Fruit fly (Drosophila melanogaster): Measurements from ENCODE around the gene Cyp303a1.

dm6 chr2L:16325515-16326257, 31.7 kb downstream of the Cyp303a1 start, which contains the start of gene cact:
- TF ChIP-seq Hr83 (GFP tag; optimal IDR thresholded peaks at IDR 0.05; ENCODE audit: poor library complexity, severe bottlenecking) (peak; percentile 66), pan (optimal IDR thresholded peaks at IDR 0.05) (no peak), psq (GFP tag; optimal IDR thresholded peaks at IDR 0.05) (peak; percentile 88), OdsH (GFP tag; optimal IDR thresholded peaks at IDR 0.05) (peak; percentile 94)
